Worm (Caenorhabditis elegans) whole organism, mixed stage, embryonic: ENCODE results near the gene srbc-8.

Experiments used
- M03D4.4 ChIP-seq: sonication (generic microtip); optimal IDR thresholded peaks from 2 replicates; lab custom pipeline; 2017; ENCODE audit warnings: mild to moderate bottlenecking, missing genetic modification characterization, missing compliant biosample characterization
- bed-3 ChIP-seq: fragments of 200-800 bp; sonication (Bioruptor generic); optimal IDR thresholded peaks from 3 replicates; lab custom pipeline; 2018; ENCODE audit warnings: mild to moderate bottlenecking, missing genetic modification characterization, moderate library complexity, missing compliant biosample characterization
- blmp-1 ChIP-seq: fragments of 150-350 bp; optimal IDR thresholded peaks from 2 replicates; lab custom pipeline; 2014; ENCODE audit warnings: missing biosample characterization, missing genetic modification characterization
- ceh-39 ChIP-seq: fragments of 150-350 bp; optimal IDR thresholded peaks from 2 replicates; lab custom pipeline; 2014; ENCODE audit warnings: missing biosample characterization, missing genetic modification characterization
- ceh-43 ChIP-seq: fragments of 200-800 bp; sonication (Bioruptor generic); optimal IDR thresholded peaks from 2 replicates; lab custom pipeline; 2018; ENCODE audit warnings: mild to moderate bottlenecking, missing genetic modification characterization, moderate library complexity, missing compliant biosample characterization
- ces-1 ChIP-seq: fragments of 150-350 bp; optimal IDR thresholded peaks from 2 replicates; lab custom pipeline; 2014; ENCODE audit warnings: missing biosample characterization, missing genetic modification reagents, missing genetic modification characterization
- cnd-1 ChIP-seq: fragments of 200-800 bp; sonication (Bioruptor generic); optimal IDR thresholded peaks from 2 replicates; lab custom pipeline; 2018; ENCODE audit warnings: mild to moderate bottlenecking, missing genetic modification characterization, missing compliant biosample characterization
- drap-1 ChIP-seq: fragments of 200-800 bp; sonication (Bioruptor generic); optimal IDR thresholded peaks from 3 replicates; lab custom pipeline; 2018; ENCODE audit warnings: mild to moderate bottlenecking, missing genetic modification characterization, missing compliant biosample characterization
- elt-1 ChIP-seq: sonication (generic microtip); optimal IDR thresholded peaks from 2 replicates; lab custom pipeline; 2017; ENCODE audit warnings: missing genetic modification characterization, mild to moderate bottlenecking, missing compliant biosample characterization, antibody characterized with exemption, moderate library complexity, borderline replicate concordance; ENCODE audit not compliant: insufficient read depth
- elt-3 ChIP-seq: fragments of 150-350 bp; optimal IDR thresholded peaks from 2 replicates; lab custom pipeline; 2014; ENCODE audit warnings: missing biosample characterization, missing genetic modification characterization
- flh-1 ChIP-seq: fragments of 200-800 bp; sonication (Bioruptor generic); optimal IDR thresholded peaks from 2 replicates; lab custom pipeline; 2018; ENCODE audit warnings: mild to moderate bottlenecking, missing genetic modification characterization, moderate library complexity, missing compliant biosample characterization
- ham-2 ChIP-seq: fragments of 200-800 bp; sonication (Bioruptor generic); optimal IDR thresholded peaks from 2 replicates; lab custom pipeline; 2018; ENCODE audit warnings: mild to moderate bottlenecking, missing genetic modification characterization, missing compliant biosample characterization
- hlh-1 ChIP-seq: fragments of 150-350 bp; optimal IDR thresholded peaks from 2 replicates; lab custom pipeline; 2014; ENCODE audit warnings: missing biosample characterization, missing genetic modification reagents, missing genetic modification characterization
- lin-13 ChIP-seq: fragments of 150-350 bp; optimal IDR thresholded peaks from 2 replicates; lab custom pipeline; 2014; ENCODE audit warnings: missing biosample characterization, missing genetic modification characterization
- lin-32 ChIP-seq: fragments of 200-800 bp; sonication (Bioruptor generic); optimal IDR thresholded peaks from 2 replicates; lab custom pipeline; 2018; ENCODE audit warnings: mild to moderate bottlenecking, missing genetic modification characterization, missing compliant biosample characterization
- lsy-2 ChIP-seq: fragments of 150-350 bp; optimal IDR thresholded peaks from 2 replicates; lab custom pipeline; 2014; ENCODE audit warnings: missing biosample characterization, missing genetic modification characterization
- mab-5 ChIP-seq: fragments of 150-350 bp; optimal IDR thresholded peaks from 2 replicates; lab custom pipeline; 2014; ENCODE audit warnings: missing biosample characterization, missing genetic modification characterization
- mep-1 ChIP-seq: fragments of 150-350 bp; optimal IDR thresholded peaks from 2 replicates; lab custom pipeline; 2017; ENCODE audit warnings: missing biosample characterization, missing genetic modification reagents, missing genetic modification characterization, inconsistent platforms
- mls-2 ChIP-seq: sonication (generic microtip); optimal IDR thresholded peaks from 2 replicates; lab custom pipeline; 2016; ENCODE audit warnings: mild to moderate bottlenecking, missing genetic modification characterization, moderate library complexity, missing compliant biosample characterization
- nhr-12 ChIP-seq: fragments of 150-350 bp; optimal IDR thresholded peaks from 2 replicates; lab custom pipeline; 2014; ENCODE audit warnings: missing biosample characterization, missing genetic modification characterization
- nhr-237 ChIP-seq: fragments of 150-350 bp; optimal IDR thresholded peaks from 2 replicates; lab custom pipeline; 2014; ENCODE audit warnings: missing biosample characterization, missing genetic modification characterization
- nhr-76 ChIP-seq: sonication (generic microtip); optimal IDR thresholded peaks from 2 replicates; lab custom pipeline; 2017; ENCODE audit warnings: missing biosample characterization, missing genetic modification characterization
- sem-2 ChIP-seq: fragments of 200-800 bp; sonication (Bioruptor generic); optimal IDR thresholded peaks from 2 replicates; lab custom pipeline; 2018; ENCODE audit warnings: mild to moderate bottlenecking, missing genetic modification characterization, missing compliant biosample characterization
- snpc-4 ChIP-seq: fragments of 150-350 bp; optimal IDR thresholded peaks from 2 replicates; lab custom pipeline; 2014; ENCODE audit warnings: missing biosample characterization, missing genetic modification characterization
- sptf-1 ChIP-seq: sonication (generic microtip); optimal IDR thresholded peaks from 2 replicates; lab custom pipeline; 2017; ENCODE audit warnings: mild to moderate bottlenecking, missing genetic modification characterization, moderate library complexity, missing compliant biosample characterization
- tbx-8 ChIP-seq: fragments of 200-800 bp; sonication (Bioruptor generic); optimal IDR thresholded peaks from 2 replicates; lab custom pipeline; 2018; ENCODE audit warnings: mild to moderate bottlenecking, missing genetic modification characterization, moderate library complexity, missing compliant biosample characterization
- unc-120 ChIP-seq: sonication (generic microtip); optimal IDR thresholded peaks from 2 replicates; lab custom pipeline; 2017; ENCODE audit warnings: missing genetic modification characterization, missing compliant biosample characterization; ENCODE audit not compliant: poor library complexity, severe bottlenecking
- unc-39 ChIP-seq: fragments of 150-350 bp; optimal IDR thresholded peaks from 2 replicates; lab custom pipeline; 2014; ENCODE audit warnings: missing biosample characterization, missing genetic modification characterization
- unc-62 ChIP-seq: fragments of 150-350 bp; optimal IDR thresholded peaks from 2 replicates; lab custom pipeline; 2014; ENCODE audit warnings: missing biosample characterization, missing genetic modification reagents, missing genetic modification characterization
- ztf-11 ChIP-seq: fragments of 150-350 bp; optimal IDR thresholded peaks from 2 replicates; lab custom pipeline; 2014; ENCODE audit warnings: missing biosample characterization, missing genetic modification characterization

Gene srbc-8

DNA sequence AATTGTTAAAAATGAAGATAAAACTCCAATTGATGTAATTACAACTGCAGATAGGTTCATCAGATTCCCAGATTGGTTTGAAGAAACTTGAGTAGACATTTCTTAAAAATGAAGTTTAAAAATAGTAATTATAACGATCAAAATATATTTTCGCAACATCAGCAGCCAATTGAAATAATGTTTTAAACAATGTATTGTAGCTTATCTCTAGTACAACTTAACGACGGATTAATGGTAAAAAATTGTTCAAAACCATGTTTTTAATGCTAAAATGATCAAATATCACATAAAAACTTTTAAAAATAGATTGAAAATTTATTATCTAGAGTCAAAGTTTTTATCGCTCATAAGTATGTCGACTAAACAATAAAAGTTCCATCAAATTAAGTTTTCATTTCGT, 10.3 kb upstream of the srbc-8 start, which contains the start of gene srbc-11:
srbc-11 (minus strand) TSS at position 101 of the 400 bp plus-strand sequence.
- no peak for TF ChIP-seq snpc-4 (tag; lab: Kevin White, UChicago)
- TF ChIP-seq ceh-43 (GFP tag; lab: Kevin White, UChicago) = no peak
- no peak for TF ChIP-seq bed-3 (GFP tag; lab: Kevin White, UChicago)
- no peak for TF ChIP-seq nhr-237 (tag; lab: Kevin White, UChicago)
- no peak for TF ChIP-seq ztf-11 (tag; lab: Kevin White, UChicago)
- no peak for TF ChIP-seq drap-1 (GFP tag; lab: Kevin White, UChicago)
- no peak for TF ChIP-seq cnd-1
- TF ChIP-seq nhr-76 = no peak
- no peak for TF ChIP-seq tbx-8 (GFP tag; lab: Kevin White, UChicago)
- no peak for TF ChIP-seq lsy-2 (tag; lab: Kevin White, UChicago)
- no peak for TF ChIP-seq mep-1 (tag; lab: Kevin White, UChicago)
- no peak for TF ChIP-seq ces-1 (GFP tag; lab: Kevin White, UChicago)

DNA sequence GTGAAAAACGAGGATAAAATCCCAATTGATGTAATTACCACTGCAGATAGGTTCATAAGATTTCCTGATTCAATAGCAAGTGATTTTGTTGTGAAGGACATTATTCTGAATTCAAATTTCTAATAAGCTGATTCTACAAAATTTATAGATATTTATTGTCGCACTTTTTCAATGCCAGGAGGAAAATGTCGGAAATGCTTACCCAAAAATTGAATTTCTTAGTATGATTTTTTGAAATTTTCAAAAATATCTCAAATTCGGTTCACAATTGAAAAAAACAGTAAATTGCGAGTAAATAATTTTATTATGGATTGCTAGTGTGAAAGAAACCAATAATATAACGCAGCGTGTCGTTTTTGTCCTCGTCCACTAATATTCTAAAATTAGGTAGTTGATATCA, 8.0 kb upstream of the srbc-8 start, which contains the start of gene srbc-10:
srbc-10 (minus strand) TSS at position 101 of the 400 bp plus-strand sequence.
- TF ChIP-seq ceh-39 (tag; lab: Kevin White, UChicago) (no peak), mls-2 (tag; lab: Kevin White, UChicago) (no peak), sptf-1 (no peak), hlh-1 (tag; lab: Kevin White, UChicago) (no peak), unc-120 (tag; lab: Kevin White, UChicago) (no peak), nhr-12 (tag; lab: Kevin White, UChicago) (no peak), nhr-76 (no peak), mab-5 (tag; lab: Kevin White, UChicago) (no peak), M03D4.4 (tag; lab: Kevin White, UChicago) (no peak), ham-2 (GFP tag; lab: Kevin White, UChicago) (no peak), flh-1 (no peak), lsy-2 (tag; lab: Kevin White, UChicago) (no peak)

DNA sequence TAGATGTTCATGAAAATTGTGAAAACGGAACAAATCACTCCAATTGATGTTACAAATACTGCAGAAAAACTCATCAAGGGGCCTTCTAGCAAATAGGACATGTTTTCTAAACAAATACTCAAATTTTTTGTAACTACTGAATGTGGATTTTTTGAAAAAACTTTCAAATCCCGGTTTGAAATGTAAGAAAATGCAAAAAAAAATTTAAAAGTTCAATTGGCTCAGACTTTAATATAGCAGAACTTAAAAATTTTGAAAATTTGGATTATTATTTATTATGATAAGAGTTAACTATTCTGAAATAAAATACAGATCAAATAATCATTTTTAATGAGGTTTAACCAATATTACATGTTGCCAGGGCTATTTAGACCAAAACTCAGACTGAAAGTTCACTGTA, 5.4 kb upstream of the srbc-8 start, which contains the start of gene srbc-9:
srbc-9 (minus strand) TSS at position 101 of the 400 bp plus-strand sequence.
- TF ChIP-seq mab-5 (tag; lab: Kevin White, UChicago) = no peak

- TF ChIP-seq elt-1 (tag; lab: Kevin White, UChicago) (no peak), snpc-4 (tag; lab: Kevin White, UChicago) (no peak), lin-32 (GFP tag; lab: Kevin White, UChicago) (no peak), bed-3 (GFP tag; lab: Kevin White, UChicago) (no peak), nhr-12 (tag; lab: Kevin White, UChicago) (no peak), ham-2 (GFP tag; lab: Kevin White, UChicago) (no peak), ceh-39 (tag; lab: Kevin White, UChicago) (no peak), elt-3 (no peak), ceh-43 (GFP tag; lab: Kevin White, UChicago) (no peak), tbx-8 (GFP tag; lab: Kevin White, UChicago) (no peak), unc-39 (tag; lab: Kevin White, UChicago) (no peak), ztf-11 (tag; lab: Kevin White, UChicago) (no peak), mep-1 (tag; lab: Kevin White, UChicago) (no peak)
Measured at ce11 chrV:7487518-7487917, 2.6 kb upstream of the srbc-8 start, which contains the start of gene srbc-7. Gene srbc-7, minus strand, starts transcription at chrV:7487618.

- TF ChIP-seq hlh-1 (tag; lab: Kevin White, UChicago) (no peak), ces-1 (GFP tag; lab: Kevin White, UChicago) (no peak)
Measured at ce11 chrV:7480949-7481348, 4.0 kb downstream of the srbc-8 start, which contains the start of gene C18B10.6. Gene C18B10.6, minus strand, starts transcription at chrV:7481049.

DNA sequence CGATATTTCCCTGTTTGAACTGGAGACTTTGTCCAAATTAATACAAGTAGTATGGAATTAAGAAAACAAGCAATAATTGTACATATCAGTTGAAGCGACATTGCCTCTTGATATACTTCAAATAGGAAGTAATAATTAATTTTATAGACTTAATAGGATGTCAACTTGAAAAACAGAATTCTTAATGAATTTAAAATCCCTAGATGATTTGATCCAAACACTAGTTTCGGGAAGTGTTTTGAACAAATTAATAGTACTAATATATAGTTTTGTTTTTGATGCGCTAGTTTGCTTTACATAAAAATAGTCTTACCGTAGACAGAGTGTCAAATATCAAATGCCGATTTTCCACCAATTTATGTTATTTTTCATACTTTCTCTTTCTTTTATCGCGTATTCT, 6.5 kb downstream of the srbc-8 start, which contains the start of gene str-190:
str-190 (minus strand) TSS at position 101 of the 400 bp plus-strand sequence.
- TF ChIP-seq ceh-39 (tag; lab: Kevin White, UChicago) (no peak), nhr-12 (tag; lab: Kevin White, UChicago) (no peak), sem-2 (no peak), snpc-4 (tag; lab: Kevin White, UChicago) (no peak), nhr-76 (no peak), unc-62 (no peak), hlh-1 (tag; lab: Kevin White, UChicago) (no peak), lin-13 (tag; lab: Kevin White, UChicago) (no peak), tbx-8 (GFP tag; lab: Kevin White, UChicago) (no peak), elt-1 (tag; lab: Kevin White, UChicago) (no peak), ham-2 (GFP tag; lab: Kevin White, UChicago) (no peak), flh-1 (no peak), blmp-1 (tag; lab: Kevin White, UChicago) (no peak), mep-1 (tag; lab: Kevin White, UChicago) (no peak), bed-3 (GFP tag; lab: Kevin White, UChicago) (no peak), unc-120 (tag; lab: Kevin White, UChicago) (no peak)
